Worm (Caenorhabditis elegans) whole organism, L3 larva: ENCODE data around the gene arrd-28.

ENCODE experiments used
- aly-2 ChIP-seq: fragments of 150-350 bp; optimal IDR thresholded peaks from 2 replicates; lab custom pipeline; 2014; ENCODE audit warnings: missing biosample characterization, missing genetic modification characterization
- ceh-82 ChIP-seq: fragments of 150-350 bp; optimal IDR thresholded peaks from 2 replicates; lab custom pipeline; 2014; ENCODE audit warnings: missing biosample characterization, missing genetic modification characterization
- daf-12 ChIP-seq: fragments of 150-350 bp; optimal IDR thresholded peaks from 2 replicates; lab custom pipeline; 2014; ENCODE audit warnings: missing biosample characterization, missing genetic modification reagents, missing genetic modification characterization
- egl-27 ChIP-seq: sonication (generic microtip); optimal IDR thresholded peaks from 4 replicates; lab custom pipeline; 2017; ENCODE audit warnings: missing biosample characterization, missing genetic modification reagents, missing genetic modification characterization
- egl-5 ChIP-seq: fragments of 150-350 bp; optimal IDR thresholded peaks from 2 replicates; lab custom pipeline; 2017; ENCODE audit warnings: missing biosample characterization, missing genetic modification reagents, missing genetic modification characterization, inconsistent platforms
- elt-2 ChIP-seq: sonication (generic microtip); optimal IDR thresholded peaks from 2 replicates; lab custom pipeline; 2016; ENCODE audit warnings: missing genetic modification reagents, mild to moderate bottlenecking, missing genetic modification characterization, missing compliant biosample characterization
- eor-1 ChIP-seq, 2 experiments: fragments of 150-350 bp; optimal IDR thresholded peaks; 2 replicates each; lab custom pipeline; 2014 to 2018; ENCODE audit warnings: missing biosample characterization in 2 of 2, missing genetic modification characterization in 2 of 2
- fkh-10 ChIP-seq: sonication (generic microtip); optimal IDR thresholded peaks from 2 replicates; lab custom pipeline; 2017; ENCODE audit warnings: missing biosample characterization, missing genetic modification reagents, missing genetic modification characterization
- fkh-2 ChIP-seq: fragments of 150-350 bp; optimal IDR thresholded peaks from 2 replicates; lab custom pipeline; 2014; ENCODE audit warnings: missing biosample characterization, missing genetic modification reagents, missing genetic modification characterization
- fos-1 ChIP-seq: fragments of 150-350 bp; optimal IDR thresholded peaks from 2 replicates; lab custom pipeline; 2014; ENCODE audit warnings: missing biosample characterization, missing genetic modification characterization
- hmg-11 ChIP-seq: sonication (generic microtip); optimal IDR thresholded peaks from 2 replicates; lab custom pipeline; 2016; ENCODE audit warnings: missing genetic modification characterization, missing compliant biosample characterization
- jun-1 ChIP-seq: fragments of 150-350 bp; optimal IDR thresholded peaks from 2 replicates; lab custom pipeline; 2014; ENCODE audit warnings: missing biosample characterization, missing genetic modification reagents, missing genetic modification characterization
- lin-15B ChIP-seq: fragments of 150-350 bp; optimal IDR thresholded peaks from 2 replicates; lab custom pipeline; 2014; ENCODE audit warnings: missing biosample characterization, missing genetic modification characterization
- lin-39 ChIP-seq: fragments of 150-350 bp; optimal IDR thresholded peaks from 2 replicates; lab custom pipeline; 2018; ENCODE audit warnings: missing biosample characterization, missing genetic modification reagents, missing genetic modification characterization
- nfya-1 ChIP-seq: sonication (generic microtip); optimal IDR thresholded peaks from 2 replicates; lab custom pipeline; 2017; ENCODE audit warnings: missing genetic modification characterization, mild to moderate bottlenecking, missing compliant biosample characterization, antibody characterized with exemption, moderate library complexity; ENCODE audit not compliant: insufficient read depth
- nhr-11 ChIP-seq: fragments of 150-350 bp; optimal IDR thresholded peaks from 2 replicates; lab custom pipeline; 2014; ENCODE audit warnings: missing biosample characterization, missing genetic modification characterization
- nhr-12 ChIP-seq: fragments of 150-350 bp; optimal IDR thresholded peaks from 2 replicates; lab custom pipeline; 2014; ENCODE audit warnings: missing biosample characterization, missing genetic modification characterization
- nhr-23 ChIP-seq: fragments of 150-350 bp; optimal IDR thresholded peaks from 2 replicates; lab custom pipeline; 2014; ENCODE audit warnings: missing biosample characterization, missing genetic modification reagents, missing genetic modification characterization
- nhr-237 ChIP-seq: fragments of 150-350 bp; optimal IDR thresholded peaks from 2 replicates; lab custom pipeline; 2014; ENCODE audit warnings: missing biosample characterization, missing genetic modification characterization
- nhr-25 ChIP-seq: sonication (generic microtip); optimal IDR thresholded peaks from 2 replicates; lab custom pipeline; 2017; ENCODE audit warnings: missing biosample characterization, missing genetic modification characterization
- nhr-28 ChIP-seq: fragments of 150-350 bp; optimal IDR thresholded peaks from 2 replicates; lab custom pipeline; 2014; ENCODE audit warnings: missing biosample characterization, missing genetic modification characterization
- nhr-43 ChIP-seq: sonication (generic microtip); optimal IDR thresholded peaks from 2 replicates; lab custom pipeline; 2016; ENCODE audit warnings: mild to moderate bottlenecking, missing genetic modification characterization, missing compliant biosample characterization; ENCODE audit not compliant: poor library complexity, severe bottlenecking
- nhr-67 ChIP-seq: fragments of 150-350 bp; optimal IDR thresholded peaks from 2 replicates; lab custom pipeline; 2014; ENCODE audit warnings: missing biosample characterization, missing genetic modification characterization
- nhr-76 ChIP-seq: fragments of 150-350 bp; sonication (generic microtip); optimal IDR thresholded peaks from 5 replicates; lab custom pipeline; 2014; ENCODE audit warnings: missing biosample characterization, missing genetic modification characterization
- pha-4 ChIP-seq: fragments of 150-350 bp; optimal IDR thresholded peaks from 2 replicates; lab custom pipeline; 2014; ENCODE audit warnings: missing biosample characterization, missing genetic modification reagents, missing genetic modification characterization
- sea-2 ChIP-seq: fragments of 150-350 bp; sonication (generic microtip); optimal IDR thresholded peaks from 4 replicates; lab custom pipeline; 2014; ENCODE audit warnings: missing biosample characterization, missing genetic modification reagents, missing genetic modification characterization
- skn-1 ChIP-seq: fragments of 150-350 bp; optimal IDR thresholded peaks from 2 replicates; lab custom pipeline; 2014; ENCODE audit warnings: missing biosample characterization, missing genetic modification characterization
- unc-39 ChIP-seq: sonication (generic microtip); optimal IDR thresholded peaks from 4 replicates; lab custom pipeline; 2017; ENCODE audit warnings: missing biosample characterization, missing genetic modification characterization
- unc-62 ChIP-seq: fragments of 150-350 bp; sonication (generic microtip); optimal IDR thresholded peaks from 4 replicates; lab custom pipeline; 2014; ENCODE audit warnings: missing biosample characterization, missing genetic modification reagents, missing genetic modification characterization

Gene arrd-28

DNA sequence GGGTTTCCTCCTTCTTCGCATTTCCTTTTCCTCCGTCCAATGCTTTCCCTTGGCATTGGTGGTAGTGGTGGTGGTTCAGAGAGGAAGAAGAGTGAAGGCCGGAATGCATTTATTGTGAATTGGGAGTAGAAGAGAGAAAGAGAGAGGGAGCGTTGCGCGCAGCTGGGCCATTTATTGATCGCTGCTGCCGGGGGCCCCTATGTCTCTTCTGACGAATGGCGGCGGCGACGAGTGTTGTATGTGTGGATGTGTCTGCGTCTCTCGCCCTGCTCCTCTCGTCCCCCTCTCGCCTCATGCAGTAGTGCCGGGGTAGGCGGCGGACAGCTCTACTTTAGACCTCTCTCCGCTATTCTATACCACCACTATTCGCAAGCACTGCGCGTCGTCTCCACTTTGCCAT lies 37.2 kb upstream of the arrd-28 start, which contains the start of gene unc-115 (continued):
- no peak for TF ChIP-seq aly-2
- peak; percentile 71 for TF ChIP-seq egl-27
- TF ChIP-seq nhr-76 (tag; lab: Kevin White, UChicago): no peak
- TF ChIP-seq skn-1: peak; percentile 54
- no peak for TF ChIP-seq unc-39

DNA sequence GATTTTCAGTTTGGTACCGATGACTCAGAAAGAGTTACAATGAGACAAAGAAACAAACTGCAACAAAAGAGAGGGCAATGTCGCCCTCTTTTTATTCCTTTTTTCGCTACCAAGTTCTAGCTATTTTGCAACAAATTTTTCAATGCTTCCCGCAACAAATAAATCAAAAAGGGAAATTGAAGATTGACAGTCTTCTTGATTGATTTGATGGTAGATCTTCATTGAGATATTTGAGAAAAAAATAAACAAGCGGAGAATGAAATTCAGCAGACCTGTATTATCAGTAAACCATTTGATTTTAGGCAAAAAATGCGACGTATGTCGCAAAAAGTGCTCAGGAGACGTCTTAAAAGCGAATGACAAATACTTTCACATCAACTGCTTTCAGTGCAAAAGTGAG lies 36.6 kb upstream of the arrd-28 start:
- TF ChIP-seq lin-39 (tag; lab: Kevin White, UChicago): no peak
- no peak for TF ChIP-seq aly-2
- no peak for TF ChIP-seq egl-5 (tag; lab: Kevin White, UChicago)
- no peak for TF ChIP-seq nhr-237 (tag; lab: Kevin White, UChicago)
- peak; percentile 54 for TF ChIP-seq nhr-25 (tag; lab: Kevin White, UChicago)
- TF ChIP-seq unc-62 (GFP tag; lab: Kevin White, UChicago): peak; percentile 92
- TF ChIP-seq nhr-12 (tag; lab: Kevin White, UChicago): no peak

DNA sequence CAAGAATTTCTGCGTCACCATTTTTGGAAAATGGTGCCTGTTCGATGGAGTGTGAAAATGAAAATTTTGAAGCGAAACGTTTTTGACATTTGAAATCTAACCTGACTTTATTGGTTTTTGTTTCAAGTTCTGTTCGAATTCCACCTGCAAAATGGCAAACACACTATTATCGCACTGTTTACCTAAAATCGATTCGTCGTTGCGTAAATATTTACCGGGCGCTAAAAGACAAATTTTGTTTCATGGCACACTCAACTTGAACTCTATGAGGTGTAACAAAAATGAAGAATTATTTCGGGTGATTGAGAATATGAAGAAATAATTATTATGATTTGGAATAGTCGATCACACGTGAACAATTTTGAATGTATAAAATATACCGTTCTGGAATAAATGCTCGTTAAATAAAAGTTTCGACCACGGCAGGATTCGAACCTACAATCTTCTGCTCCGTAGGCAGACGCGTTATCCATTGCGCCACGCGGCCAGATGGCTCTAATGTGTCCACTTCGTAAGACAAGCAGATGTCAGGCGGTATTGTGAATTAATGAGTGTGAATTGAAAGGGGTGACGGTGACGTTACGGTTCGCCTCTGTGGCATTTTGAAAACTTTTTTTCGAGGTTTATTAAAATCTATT lies 35.4 kb upstream of the arrd-28 start:
- no peak for TF ChIP-seq unc-62 (GFP tag; lab: Kevin White, UChicago)
- TF ChIP-seq pha-4 (tag; lab: Kevin White, UChicago): peak; percentile 97
- TF ChIP-seq egl-5 (tag; lab: Kevin White, UChicago): no peak
- TF ChIP-seq ceh-82 (tag; lab: Kevin White, UChicago): no peak
- TF ChIP-seq nhr-25 (tag; lab: Kevin White, UChicago): no peak
- TF ChIP-seq lin-15B (tag; lab: Kevin White, UChicago): no peak
- TF ChIP-seq nhr-43 (tag; lab: Kevin White, UChicago): peak; percentile 45
- no peak for TF ChIP-seq hmg-11 (tag; lab: Kevin White, UChicago)
- TF ChIP-seq nhr-28 (tag; lab: Kevin White, UChicago): no peak
- peak; percentile 24 for TF ChIP-seq elt-2 (tag; lab: Kevin White, UChicago)
- TF ChIP-seq nhr-67 (tag; lab: Kevin White, UChicago): no peak
- no peak for TF ChIP-seq nhr-23
- TF ChIP-seq daf-12 (tag; lab: Kevin White, UChicago): no peak
- no peak for TF ChIP-seq lin-39 (tag; lab: Kevin White, UChicago)
- no peak for TF ChIP-seq skn-1

DNA sequence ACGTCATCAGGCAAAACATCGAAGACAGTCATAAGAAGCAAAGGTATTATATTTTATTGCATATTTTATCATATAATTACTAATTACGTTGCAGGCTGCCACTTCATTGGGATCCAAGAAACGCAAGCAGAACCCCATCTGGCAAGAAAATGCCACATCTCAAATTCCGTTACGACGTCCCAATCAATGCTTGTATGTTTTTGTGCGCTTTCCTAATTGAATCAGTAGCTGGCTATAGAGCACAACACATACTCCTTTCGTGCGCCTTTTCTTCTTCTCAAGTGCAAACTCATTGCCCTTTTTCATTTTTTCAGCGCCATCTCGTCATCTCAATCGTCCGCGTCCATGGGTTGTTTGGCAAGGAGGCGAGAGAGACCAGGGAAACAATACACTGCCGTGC lies 32.9 kb upstream of the arrd-28 start:
- TF ChIP-seq nhr-11 (tag; lab: Kevin White, UChicago) (no peak), jun-1 (no peak), fkh-2 (tag; lab: Kevin White, UChicago) (no peak), daf-12 (tag; lab: Kevin White, UChicago) (no peak), nhr-25 (tag; lab: Kevin White, UChicago) (no peak), unc-39 (no peak), eor-1 (tag; optimal IDR thresholded peaks at IDR 0.05; lab: Kevin White, UChicago) (no peak), sea-2 (GFP tag; lab: Kevin White, UChicago) (no peak), pha-4 (tag; lab: Kevin White, UChicago) (no peak), egl-27 (no peak), nhr-43 (tag; lab: Kevin White, UChicago) (no peak), elt-2 (tag; lab: Kevin White, UChicago) (no peak), ceh-82 (tag; lab: Kevin White, UChicago) (no peak), hmg-11 (tag; lab: Kevin White, UChicago) (no peak), fos-1 (tag; lab: Kevin White, UChicago) (no peak)

DNA sequence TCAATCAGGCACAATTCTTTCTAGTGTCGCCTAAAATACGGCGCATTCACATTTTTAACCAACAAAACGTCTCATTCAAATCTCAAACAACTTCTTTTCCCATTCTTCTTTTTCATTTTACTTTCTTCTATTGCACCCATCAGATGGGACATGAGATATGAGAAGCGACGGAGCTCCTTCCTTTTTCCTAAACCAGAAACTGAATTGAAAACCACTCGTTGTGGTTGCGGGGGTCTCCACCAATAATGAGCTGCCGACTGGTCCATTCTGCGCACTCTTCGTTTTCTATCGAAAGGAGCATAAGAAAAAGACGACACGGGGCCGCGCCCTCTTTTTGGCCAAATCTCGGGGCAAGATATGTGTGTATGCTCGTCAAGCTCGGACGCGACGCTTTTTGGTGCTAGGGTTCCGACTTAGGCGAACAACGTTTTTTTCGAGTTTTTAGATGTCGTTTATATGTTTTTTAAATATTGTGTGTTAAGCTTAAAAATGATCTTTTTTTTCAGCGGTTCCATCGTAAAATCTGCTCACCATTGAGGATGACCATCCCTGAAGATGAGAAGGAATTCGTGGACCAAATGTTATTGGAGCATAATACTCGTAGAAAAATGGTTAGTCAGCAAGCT lies 29.4 kb upstream of the arrd-28 start, which contains the start of gene F09B9.5:
F09B9.5 (plus strand) TSS at position 501 of the 626 bp plus-strand sequence.
- no peak for TF ChIP-seq nhr-76 (tag; lab: Kevin White, UChicago)
- peak; percentile 24 for TF ChIP-seq hmg-11 (tag; lab: Kevin White, UChicago)
- TF ChIP-seq nfya-1 (tag; lab: Kevin White, UChicago): peak; percentile 62
- TF ChIP-seq unc-62 (GFP tag; lab: Kevin White, UChicago): peak; percentile 49

DNA sequence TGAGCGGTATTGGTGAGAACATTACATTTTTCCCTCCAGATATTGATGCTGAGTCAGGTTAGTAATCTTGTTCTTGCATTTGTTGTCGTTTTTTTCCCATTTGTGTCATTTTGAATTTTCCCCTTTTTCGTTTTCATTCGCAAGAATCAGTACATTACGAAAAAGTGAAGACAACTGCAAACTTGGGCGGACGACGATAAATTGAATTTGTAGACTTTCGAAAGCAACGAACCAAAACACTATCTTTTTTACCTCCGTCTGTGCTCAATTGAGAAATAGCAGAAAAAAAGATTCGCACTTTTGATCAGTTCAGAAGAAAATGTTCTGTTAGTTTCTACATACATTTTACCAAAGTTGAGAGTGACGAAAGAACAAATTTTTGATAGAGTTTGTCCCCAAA lies 28.7 kb upstream of the arrd-28 start:
- TF ChIP-seq lin-39 (tag; lab: Kevin White, UChicago) (no peak), fkh-10 (peak; percentile 40)
